Worm (Caenorhabditis elegans) whole organism, L2 larva: Measurements from ENCODE around the gene Y44A6D.3.

Experiments
- C34F6.9 ChIP-seq: fragments of 150-350 bp; optimal IDR thresholded peaks from 2 replicates; lab custom pipeline; 2014; ENCODE audit warnings: missing biosample characterization, missing genetic modification characterization
- F13H6.1 ChIP-seq: sonication (generic microtip); optimal IDR thresholded peaks from 2 replicates; lab custom pipeline; 2016; ENCODE audit warnings: missing genetic modification characterization, missing compliant biosample characterization
- Y55F3AM.14 ChIP-seq: fragments of 200-800 bp; sonication (Bioruptor generic); optimal IDR thresholded peaks from 2 replicates; lab custom pipeline; 2018; ENCODE audit warnings: mild to moderate bottlenecking, missing genetic modification characterization, missing compliant biosample characterization
- ZK546.5 ChIP-seq: sonication (generic microtip); optimal IDR thresholded peaks from 2 replicates; lab custom pipeline; 2017; ENCODE audit warnings: missing biosample characterization, missing genetic modification characterization
- alr-1 ChIP-seq: fragments of 150-350 bp; optimal IDR thresholded peaks from 2 replicates; lab custom pipeline; 2014; ENCODE audit warnings: missing biosample characterization, missing genetic modification characterization
- ceh-16 ChIP-seq: fragments of 150-350 bp; optimal IDR thresholded peaks from 2 replicates; lab custom pipeline; 2014; ENCODE audit warnings: missing biosample characterization, missing genetic modification characterization
- egl-27 ChIP-seq: sonication (generic microtip); optimal IDR thresholded peaks from 3 replicates; lab custom pipeline; 2017; ENCODE audit warnings: missing biosample characterization, missing genetic modification reagents, missing genetic modification characterization
- elt-1 ChIP-seq: fragments of 150-350 bp; optimal IDR thresholded peaks from 2 replicates; lab custom pipeline; 2014; ENCODE audit warnings: missing biosample characterization, missing genetic modification characterization
- elt-3 ChIP-seq: sonication (generic microtip); optimal IDR thresholded peaks from 2 replicates; lab custom pipeline; 2017; ENCODE audit warnings: missing biosample characterization, missing genetic modification characterization
- fos-1 ChIP-seq: fragments of 150-350 bp; optimal IDR thresholded peaks from 2 replicates; lab custom pipeline; 2014; ENCODE audit warnings: missing biosample characterization, missing genetic modification characterization
- gmeb-1 ChIP-seq: fragments of 150-350 bp; optimal IDR thresholded peaks from 2 replicates; lab custom pipeline; 2014; ENCODE audit warnings: missing biosample characterization, missing genetic modification characterization
- lin-11 ChIP-seq: fragments of 150-350 bp; sonication (generic microtip); optimal IDR thresholded peaks from 2 replicates; lab custom pipeline; 2014; ENCODE audit warnings: missing biosample characterization, missing genetic modification characterization, inconsistent platforms, mixed read lengths
- lin-39 ChIP-seq: fragments of 150-350 bp; optimal IDR thresholded peaks from 2 replicates; lab custom pipeline; 2014; ENCODE audit warnings: missing biosample characterization, missing genetic modification reagents, missing genetic modification characterization
- lsy-2 ChIP-seq, 2 experiments: fragments of 150-350 bp in 1 of 2; sonication (generic microtip) in 1 of 2; optimal IDR thresholded peaks; 2 replicates each; lab custom pipeline; 2014 to 2017; ENCODE audit warnings: missing biosample characterization in 2 of 2, missing genetic modification characterization in 2 of 2
- mab-5 ChIP-seq: fragments of 150-350 bp; optimal IDR thresholded peaks from 2 replicates; lab custom pipeline; 2014; ENCODE audit warnings: missing biosample characterization, missing genetic modification characterization
- mbf-1 ChIP-seq: sonication (generic microtip); optimal IDR thresholded peaks from 2 replicates; lab custom pipeline; 2017; ENCODE audit warnings: missing biosample characterization, missing genetic modification characterization
- mdl-1 ChIP-seq, 2 experiments: fragments of 150-350 bp in 1 of 2; sonication (generic microtip) in 1 of 2; optimal IDR thresholded peaks; 2 replicates each; lab custom pipeline; 2017; ENCODE audit warnings: missing biosample characterization in 2 of 2, missing genetic modification characterization in 2 of 2
- nhr-10 ChIP-seq: sonication (generic microtip); optimal IDR thresholded peaks from 2 replicates; lab custom pipeline; 2017; ENCODE audit warnings: missing biosample characterization, missing genetic modification characterization
- nhr-12 ChIP-seq: fragments of 150-350 bp; optimal IDR thresholded peaks from 2 replicates; lab custom pipeline; 2014; ENCODE audit warnings: missing biosample characterization, missing genetic modification characterization
- nhr-21 ChIP-seq: fragments of 150-350 bp; optimal IDR thresholded peaks from 2 replicates; lab custom pipeline; 2014; ENCODE audit warnings: missing biosample characterization, missing genetic modification characterization
- nhr-23 ChIP-seq: fragments of 150-350 bp; optimal IDR thresholded peaks from 2 replicates; lab custom pipeline; 2014; ENCODE audit warnings: missing biosample characterization, missing genetic modification reagents, missing genetic modification characterization
- nhr-237 ChIP-seq: fragments of 150-350 bp; optimal IDR thresholded peaks from 2 replicates; lab custom pipeline; 2014; ENCODE audit warnings: missing biosample characterization, missing genetic modification characterization
- nhr-25 ChIP-seq: fragments of 150-350 bp; sonication (generic microtip); optimal IDR thresholded peaks from 3 replicates; lab custom pipeline; 2014; ENCODE audit warnings: missing biosample characterization, missing genetic modification characterization
- peb-1 ChIP-seq: fragments of 150-350 bp; optimal IDR thresholded peaks from 2 replicates; lab custom pipeline; 2014; ENCODE audit warnings: missing biosample characterization, missing genetic modification characterization
- sem-4 ChIP-seq: fragments of 150-350 bp; optimal IDR thresholded peaks from 2 replicates; lab custom pipeline; 2014; ENCODE audit warnings: missing biosample characterization, missing genetic modification reagents, missing genetic modification characterization
- skn-1 ChIP-seq: sonication (generic microtip); optimal IDR thresholded peaks from 2 replicates; lab custom pipeline; 2017; ENCODE audit warnings: missing biosample characterization, missing genetic modification characterization
- sma-3 ChIP-seq: sonication (generic microtip); optimal IDR thresholded peaks from 2 replicates; lab custom pipeline; 2016; ENCODE audit warnings: missing genetic modification reagents, missing genetic modification characterization, missing compliant biosample characterization
- sma-9 ChIP-seq, 2 experiments: fragments of 150-350 bp in 1 of 2; sonication (generic microtip) in 1 of 2; optimal IDR thresholded peaks; 2 replicates each; lab custom pipeline; 2014 to 2016; ENCODE audit warnings: missing genetic modification characterization in 2 of 2, mild to moderate bottlenecking in 1 of 2, missing biosample characterization in 1 of 2, missing compliant biosample characterization in 1 of 2, missing genetic modification reagents in 1 of 2, moderate library complexity in 1 of 2
- snpc-4 ChIP-seq: fragments of 150-350 bp; optimal IDR thresholded peaks from 2 replicates; lab custom pipeline; 2014; ENCODE audit warnings: missing biosample characterization, missing genetic modification characterization
- unc-39 ChIP-seq: fragments of 150-350 bp; optimal IDR thresholded peaks from 2 replicates; lab custom pipeline; 2014; ENCODE audit warnings: missing biosample characterization, missing genetic modification characterization
- unc-55 ChIP-seq: fragments of 150-350 bp; sonication (generic microtip); optimal IDR thresholded peaks from 3 replicates; lab custom pipeline; 2014; ENCODE audit warnings: missing biosample characterization, missing genetic modification reagents, missing genetic modification characterization
- ztf-1 ChIP-seq: fragments of 200-800 bp; sonication (Bioruptor generic); conservative IDR thresholded peaks from 2 replicates; pipeline ENCODE4 v1.3.6; 2022; ENCODE audit warnings: missing genetic modification characterization, missing compliant biosample characterization
- ztf-11 ChIP-seq: sonication (generic microtip); optimal IDR thresholded peaks from 2 replicates; lab custom pipeline; 2017; ENCODE audit warnings: missing biosample characterization, missing genetic modification characterization

Gene Y44A6D.3

DNA sequence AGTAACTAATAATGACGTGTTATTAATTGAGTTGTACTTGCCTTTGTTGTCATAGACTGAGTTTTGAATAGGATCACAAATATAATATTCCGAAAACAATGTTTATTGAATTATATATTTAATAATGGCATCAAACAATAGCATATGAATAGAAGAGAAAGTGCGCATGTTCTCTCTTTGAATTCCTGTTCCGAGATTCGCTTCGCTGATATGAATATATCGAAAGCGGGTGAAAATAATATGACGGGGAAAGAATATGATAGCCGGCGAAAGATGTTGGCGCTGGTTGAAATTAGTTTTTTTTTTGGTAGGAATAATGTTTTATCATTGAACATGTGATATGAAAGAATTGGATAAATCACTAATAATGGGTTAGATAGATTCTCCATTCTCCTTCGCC, 27.8 kb upstream of the Y44A6D.3 start, which contains the start of gene T03D8.6:
Gene T03D8.6 (minus strand): TSS at position 298 of the 400 bp plus-strand sequence.
- TF ChIP-seq lin-39 (no peak), alr-1 (tag; lab: Kevin White, UChicago) (no peak), lin-11 (tag; lab: Kevin White, UChicago) (no peak), ztf-11 (no peak), egl-27 (no peak), ZK546.5 (tag; lab: Kevin White, UChicago) (no peak), peb-1 (tag; lab: Kevin White, UChicago) (no peak), C34F6.9 (tag; lab: Kevin White, UChicago) (no peak), nhr-21 (tag; lab: Kevin White, UChicago) (no peak), nhr-25 (tag; lab: Kevin White, UChicago) (no peak), nhr-23 (tag; lab: Kevin White, UChicago) (no peak), fos-1 (no peak), ztf-1 (no peak), lsy-2 (tag; optimal IDR thresholded peaks at IDR 0.05; lab: Kevin White, UChicago) (no peak), nhr-237 (tag; lab: Kevin White, UChicago) (no peak), mbf-1 (tag; lab: Kevin White, UChicago) (no peak), skn-1 (tag; lab: Kevin White, UChicago) (no peak), ceh-16 (no peak), Y55F3AM.14 (GFP tag; lab: Kevin White, UChicago) (no peak)

DNA sequence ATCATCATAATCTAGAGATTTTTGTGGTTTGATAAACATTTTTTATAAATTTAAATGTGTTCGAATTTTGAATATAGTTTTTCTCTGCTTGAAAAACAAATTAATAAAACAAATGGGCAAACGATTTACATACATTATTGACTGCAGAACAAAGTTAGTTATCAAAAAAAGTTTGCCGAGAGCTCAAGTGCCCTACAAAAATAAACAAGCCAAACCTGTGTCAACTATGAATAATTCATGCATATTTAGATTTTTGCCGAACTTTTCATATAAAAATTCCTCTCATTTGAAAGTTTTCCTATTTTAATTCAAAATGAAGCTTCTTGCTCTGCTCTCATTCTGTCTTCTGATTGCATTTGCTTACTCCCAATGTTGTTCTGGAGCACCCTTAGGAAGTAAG, 23.6 kb upstream of the Y44A6D.3 start, which contains the start of gene sshk-1:
Gene sshk-1 (plus strand): TSS at position 301 of the 400 bp plus-strand sequence.
- TF ChIP-seq mbf-1 (tag; lab: Kevin White, UChicago) (no peak), unc-39 (tag; lab: Kevin White, UChicago) (no peak), mab-5 (tag; lab: Kevin White, UChicago) (no peak), elt-3 (no peak), nhr-23 (tag; lab: Kevin White, UChicago) (no peak), sma-9 (GFP tag; optimal IDR thresholded peaks at IDR 0.05; lab: Kevin White, UChicago) (no peak), sma-9 (tag; optimal IDR thresholded peaks at IDR 0.05; lab: Kevin White, UChicago) (no peak), elt-1 (tag; lab: Kevin White, UChicago) (no peak), nhr-10 (tag; lab: Kevin White, UChicago) (no peak), lsy-2 (tag; optimal IDR thresholded peaks at IDR 0.05; lab: Kevin White, UChicago) (no peak), lin-11 (tag; lab: Kevin White, UChicago) (no peak), mdl-1 (tag; optimal IDR thresholded peaks at IDR 0.05; lab: Kevin White, UChicago) (no peak), ztf-1 (no peak)
- TF ChIP-seq, all 48 proteins: peak for 0

DNA sequence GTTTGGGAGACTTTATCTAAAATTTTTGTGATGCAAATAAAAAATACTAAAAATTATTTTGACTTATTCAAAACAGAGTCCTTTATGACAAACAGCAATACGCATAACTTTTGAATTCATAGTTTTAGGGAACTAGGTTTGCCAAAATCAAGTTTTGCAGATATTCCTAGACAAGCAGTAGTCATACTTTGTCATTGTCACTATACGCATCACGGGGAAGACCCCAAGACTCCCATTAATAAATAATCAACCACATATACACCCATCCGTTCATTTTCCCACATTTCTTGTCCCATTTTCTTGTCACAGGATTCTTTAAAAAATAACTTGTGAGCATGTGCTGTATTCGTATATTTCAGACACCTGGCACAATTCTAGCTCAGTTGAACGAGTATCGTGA, 22.2 kb upstream of the Y44A6D.3 start, which contains the start of gene Y44A6D.7:
Gene Y44A6D.7 (plus strand): TSS at position 301 of the 400 bp plus-strand sequence.
- no peak for TF ChIP-seq gmeb-1
- TF ChIP-seq unc-55 (GFP tag; lab: Kevin White, UChicago) = peak; percentile 39

DNA sequence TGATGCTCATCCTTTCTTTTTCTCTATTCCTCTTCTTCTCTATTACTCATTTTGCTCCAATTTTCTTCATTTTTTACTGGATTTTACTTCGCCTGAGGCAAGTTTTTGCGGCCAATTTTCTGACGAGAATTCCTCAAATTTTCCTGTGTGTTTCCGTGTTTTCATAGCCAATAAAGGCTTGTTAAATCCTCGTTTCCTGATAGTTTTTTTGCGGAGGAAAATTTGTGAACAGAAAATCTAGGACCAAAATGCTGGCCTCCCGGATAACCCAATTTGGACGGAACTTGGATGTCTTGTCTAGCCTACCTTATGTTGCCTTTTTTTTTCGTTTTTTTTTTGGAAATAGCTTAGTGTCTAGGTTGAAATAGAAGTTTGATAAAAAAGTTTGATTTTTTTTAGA, 21.4 kb upstream of the Y44A6D.3 start:
- TF ChIP-seq snpc-4 (no peak), lin-39 (no peak), ZK546.5 (tag; lab: Kevin White, UChicago) (no peak), nhr-12 (tag; lab: Kevin White, UChicago) (no peak), sem-4 (no peak), unc-55 (GFP tag; lab: Kevin White, UChicago) (no peak), mdl-1 (tag; optimal IDR thresholded peaks at IDR 0.05; lab: Kevin White, UChicago) (no peak), elt-3 (no peak), nhr-25 (tag; lab: Kevin White, UChicago) (no peak)

DNA sequence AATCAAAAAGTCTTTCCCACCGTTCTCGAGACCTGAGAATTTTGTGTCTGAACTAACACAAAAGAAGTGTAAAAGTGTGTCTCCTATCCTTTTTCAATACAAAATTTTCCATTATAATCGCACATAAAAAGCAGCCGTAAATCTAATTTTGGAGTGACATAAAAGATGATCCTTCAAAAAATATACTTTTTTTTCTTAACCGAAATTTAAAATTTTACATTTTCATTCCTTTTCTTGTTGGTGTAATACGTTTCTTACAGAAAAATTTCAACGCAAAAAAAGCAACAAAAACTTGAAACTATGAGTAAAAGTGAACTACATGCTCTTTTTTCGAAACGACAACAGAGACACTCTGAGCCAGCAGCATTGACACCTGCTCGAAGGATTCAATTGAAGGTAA, 14.8 kb upstream of the Y44A6D.3 start, which contains the start of gene Y44A6D.6:
Gene Y44A6D.6 (plus strand): TSS at position 301 of the 400 bp plus-strand sequence.
- TF ChIP-seq nhr-21 (tag; lab: Kevin White, UChicago) (no peak), nhr-23 (tag; lab: Kevin White, UChicago) (no peak), nhr-25 (tag; lab: Kevin White, UChicago) (no peak), nhr-12 (tag; lab: Kevin White, UChicago) (no peak), sma-3 (no peak), nhr-10 (tag; lab: Kevin White, UChicago) (no peak), nhr-237 (tag; lab: Kevin White, UChicago) (no peak), lin-39 (no peak), peb-1 (tag; lab: Kevin White, UChicago) (no peak), ztf-1 (no peak), ztf-11 (no peak), F13H6.1 (tag; lab: Kevin White, UChicago) (no peak)
